Fruit fly (Drosophila melanogaster) whole organism, embryonic: ENCODE results near the gene zfh2.
A peak's percentile ranks its signal among the peaks of the same experiment; 100 is the strongest.

Experiments used
- Asciz ChIP-seq: fragments of 200-800 bp; sonication (Bioruptor generic); optimal IDR thresholded peaks from 2 replicates; lab custom pipeline; 2017; ENCODE audit warnings: missing biosample characterization, mild to moderate bottlenecking, missing genetic modification characterization, missing genetic modification reagents
- B-H2 ChIP-seq: fragments of 200-800 bp; sonication (Bioruptor generic); optimal IDR thresholded peaks from 2 replicates; lab custom pipeline; 2018; ENCODE audit warnings: missing biosample characterization, mild to moderate bottlenecking, missing genetic modification characterization
- CG1024 ChIP-seq: fragments of 200-800 bp; sonication (Bioruptor generic); IDR thresholded peaks from 2 replicates; pipeline ENCODE4 v1.3.6; 2022; ENCODE audit warnings: missing biosample characterization, missing genetic modification characterization
- CG10959 ChIP-seq: fragments of 200-800 bp; sonication (Bioruptor generic); IDR thresholded peaks from 2 replicates; pipeline ENCODE4 v1.3.6; 2022; ENCODE audit warnings: missing biosample characterization, missing genetic modification characterization
- CG12769 ChIP-seq: fragments of 200-800 bp; sonication (Bioruptor generic); optimal IDR thresholded peaks from 2 replicates; lab custom pipeline; 2019; ENCODE audit warnings: missing biosample characterization, mild to moderate bottlenecking, missing genetic modification characterization, moderate library complexity
- CG14860 ChIP-seq: fragments of 200-800 bp; sonication (Bioruptor generic); IDR thresholded peaks from 3 replicates; pipeline ENCODE4 v1.3.6; 2022; ENCODE audit warnings: missing biosample characterization, missing genetic modification characterization; ENCODE audit not compliant: partially characterized antibody
- CG15011 ChIP-seq: fragments of 200-800 bp; sonication (Bioruptor generic); optimal IDR thresholded peaks from 3 replicates; lab custom pipeline; 2018; ENCODE audit warnings: missing biosample characterization, mild to moderate bottlenecking, missing genetic modification characterization
- CG1602 ChIP-seq: fragments of 200-800 bp; sonication (Bioruptor generic); optimal IDR thresholded peaks from 3 replicates; lab custom pipeline; 2016; ENCODE audit warnings: missing biosample characterization, missing genetic modification characterization
- CG1647 ChIP-seq: fragments of 200-800 bp; sonication (Bioruptor generic); optimal IDR thresholded peaks from 3 replicates; lab custom pipeline; 2016; ENCODE audit warnings: missing biosample characterization, missing genetic modification characterization
- CG2202 ChIP-seq: fragments of 200-800 bp; sonication (Bioruptor generic); optimal IDR thresholded peaks from 2 replicates; lab custom pipeline; 2018; ENCODE audit warnings: missing biosample characterization, mild to moderate bottlenecking, missing genetic modification characterization
- CG30403 ChIP-seq: fragments of 200-800 bp; sonication (Bioruptor generic); optimal IDR thresholded peaks from 3 replicates; lab custom pipeline; 2016; ENCODE audit warnings: missing biosample characterization, missing genetic modification characterization
- CG5245 ChIP-seq: fragments of 200-800 bp; sonication (Bioruptor generic); optimal IDR thresholded peaks from 3 replicates; lab custom pipeline; 2016; ENCODE audit warnings: missing biosample characterization, missing genetic modification characterization
- CG6854 ChIP-seq: fragments of 200-800 bp; sonication (Bioruptor generic); optimal IDR thresholded peaks from 3 replicates; lab custom pipeline; 2017; ENCODE audit warnings: missing biosample characterization, mild to moderate bottlenecking, missing genetic modification characterization
- CG9215 ChIP-seq: fragments of 200-800 bp; sonication (Bioruptor generic); IDR thresholded peaks from 2 replicates; pipeline ENCODE4 v1.3.6; 2022; ENCODE audit warnings: missing biosample characterization, missing genetic modification characterization
- CG9817 ChIP-seq: fragments of 200-800 bp; sonication (Bioruptor generic); optimal IDR thresholded peaks from 2 replicates; lab custom pipeline; 2018; ENCODE audit warnings: missing biosample characterization, mild to moderate bottlenecking, missing genetic modification characterization, moderate library complexity
- Chrac-16 ChIP-seq: fragments of 200-800 bp; sonication (Bioruptor generic); optimal IDR thresholded peaks from 3 replicates; lab custom pipeline; 2016; ENCODE audit warnings: missing biosample characterization, missing genetic modification characterization
- D ChIP-seq, 2 experiments: fragments of 200-800 bp in 1 of 2; fragments of >200 bp in 1 of 2; sonication (Bioruptor generic) in 1 of 2; optimal IDR thresholded peaks; 2 replicates in 1 of 2; 3 replicates in 1 of 2; lab custom pipeline; 2017; ENCODE audit warnings: mild to moderate bottlenecking in 1 of 2, missing biosample characterization in 1 of 2, missing genetic modification characterization in 1 of 2, missing genetic modification reagents in 1 of 2
- Dfd ChIP-seq, 2 experiments: fragments of >200 bp; optimal IDR thresholded peaks; 2 replicates each; lab custom pipeline; 2017; ENCODE audit warnings: missing biosample characterization in 2 of 2, missing genetic modification characterization in 2 of 2
- Dll ChIP-seq: fragments of 200-800 bp; sonication (Bioruptor generic); IDR thresholded peaks from 4 replicates; pipeline ENCODE4 v1.3.6; 2022; ENCODE audit warnings: missing biosample characterization, missing genetic modification characterization; ENCODE audit not compliant: partially characterized antibody
- Dref ChIP-seq: fragments of 200-800 bp; sonication (Bioruptor generic); IDR thresholded peaks from 2 replicates; pipeline ENCODE4 v1.3.6; 2022; ENCODE audit warnings: missing biosample characterization, missing genetic modification characterization
- E2f1 ChIP-seq: fragments of 200-800 bp; sonication (Bioruptor generic); IDR thresholded peaks from 2 replicates; pipeline ENCODE4 v1.3.6; 2022; ENCODE audit warnings: missing biosample characterization, missing genetic modification characterization
- Eip74EF ChIP-seq, 2 experiments: fragments of 200-800 bp in 1 of 2; fragments of >200 bp in 1 of 2; sonication (Bioruptor generic) in 1 of 2; optimal IDR thresholded peaks; 2 replicates each; lab custom pipeline; 2017 to 2019; ENCODE audit warnings: missing biosample characterization in 2 of 2, missing genetic modification characterization in 2 of 2, mild to moderate bottlenecking in 1 of 2, moderate library complexity in 1 of 2
- Hr39 ChIP-seq: fragments of >200 bp; optimal IDR thresholded peaks from 2 replicates; lab custom pipeline; 2017
- Sry-β ChIP-seq: fragments of 200-800 bp; sonication (Bioruptor generic); optimal IDR thresholded peaks from 2 replicates; lab custom pipeline; 2018; ENCODE audit warnings: missing biosample characterization, mild to moderate bottlenecking, missing genetic modification characterization, moderate library complexity
- ara ChIP-seq: fragments of 200-800 bp; sonication (Bioruptor generic); IDR thresholded peaks from 2 replicates; pipeline ENCODE4 v1.3.6; 2022; ENCODE audit warnings: missing biosample characterization, missing genetic modification characterization
- az2 ChIP-seq: fragments of 200-800 bp; sonication (Bioruptor generic); optimal IDR thresholded peaks from 3 replicates; lab custom pipeline; 2016; ENCODE audit warnings: missing biosample characterization, missing genetic modification characterization
- chinmo ChIP-seq: fragments of 200-800 bp; sonication (Bioruptor generic); IDR thresholded peaks from 4 replicates; pipeline ENCODE4 v1.3.6; 2022; ENCODE audit warnings: missing biosample characterization, missing genetic modification characterization; ENCODE audit not compliant: partially characterized antibody
- chm ChIP-seq: fragments of 200-800 bp; sonication (Bioruptor generic); IDR thresholded peaks from 2 replicates; pipeline ENCODE4 v1.3.6; 2022; ENCODE audit warnings: missing biosample characterization, missing genetic modification characterization
- da ChIP-seq: fragments of 200-800 bp; sonication (Bioruptor generic); optimal IDR thresholded peaks from 2 replicates; lab custom pipeline; 2016; ENCODE audit warnings: missing biosample characterization, missing genetic modification characterization
- dati ChIP-seq: fragments of 200-800 bp; sonication (Bioruptor generic); IDR thresholded peaks from 2 replicates; pipeline ENCODE4 v1.3.6; 2022; ENCODE audit warnings: missing biosample characterization, missing genetic modification characterization
- en ChIP-seq: fragments of 200-800 bp; sonication (Bioruptor generic); optimal IDR thresholded peaks from 2 replicates; lab custom pipeline; 2016; ENCODE audit warnings: missing biosample characterization, missing genetic modification characterization
- esg ChIP-seq: fragments of 200-800 bp; sonication (Bioruptor generic); conservative IDR thresholded peaks from 2 replicates; pipeline ENCODE4 v1.3.6; 2022; ENCODE audit warnings: missing biosample characterization, missing genetic modification characterization
- ewg ChIP-seq: fragments of 200-800 bp; sonication (Bioruptor generic); optimal IDR thresholded peaks from 3 replicates; lab custom pipeline; 2017; ENCODE audit warnings: mild to moderate bottlenecking, missing biosample characterization, missing genetic modification reagents, missing genetic modification characterization
- exex ChIP-seq: fragments of 200-800 bp; sonication (Bioruptor generic); optimal IDR thresholded peaks from 4 replicates; lab custom pipeline; 2018; ENCODE audit warnings: missing biosample characterization, mild to moderate bottlenecking, missing genetic modification characterization, moderate library complexity
- eyg ChIP-seq: fragments of 200-800 bp; sonication (Bioruptor generic); optimal IDR thresholded peaks from 3 replicates; lab custom pipeline; 2016; ENCODE audit warnings: missing biosample characterization, missing genetic modification characterization
- fru ChIP-seq: fragments of >200 bp; optimal IDR thresholded peaks from 2 replicates; lab custom pipeline; 2017
- gfzf ChIP-seq: fragments of 200-800 bp; sonication (Bioruptor generic); optimal IDR thresholded peaks from 2 replicates; lab custom pipeline; 2016; ENCODE audit warnings: missing biosample characterization, mild to moderate bottlenecking, missing genetic modification characterization, moderate library complexity
- hkb ChIP-seq, 2 experiments: fragments of 200-800 bp in 1 of 2; fragments of >200 bp in 1 of 2; sonication (Bioruptor generic) in 1 of 2; IDR thresholded peaks in 1 of 2; optimal IDR thresholded peaks in 1 of 2; 2 replicates each; pipeline versions ENCODE4 v1.3.6 to Lab custom; 2017 to 2022; ENCODE audit warnings: missing biosample characterization in 1 of 2, missing genetic modification characterization in 1 of 2
- inv ChIP-seq: fragments of 200-800 bp; sonication (Bioruptor generic); IDR thresholded peaks from 2 replicates; pipeline ENCODE4 v1.3.6; 2022; ENCODE audit warnings: missing biosample characterization, missing genetic modification characterization; ENCODE audit not compliant: partially characterized antibody
- kah ChIP-seq: fragments of 200-800 bp; sonication (Bioruptor generic); optimal IDR thresholded peaks from 2 replicates; lab custom pipeline; 2018; ENCODE audit warnings: missing biosample characterization, mild to moderate bottlenecking, missing genetic modification characterization
- lov ChIP-seq, 2 experiments: fragments of 200-800 bp in 1 of 2; fragments of >200 bp in 1 of 2; sonication (Bioruptor generic) in 1 of 2; IDR thresholded peaks in 1 of 2; optimal IDR thresholded peaks in 1 of 2; 2 replicates in 1 of 2; 3 replicates in 1 of 2; pipeline versions ENCODE4 v1.3.6 to Lab custom; 2017 to 2022; ENCODE audit warnings: missing biosample characterization in 1 of 2, missing genetic modification characterization in 1 of 2
- org-1 ChIP-seq: fragments of 200-800 bp; sonication (Bioruptor generic); optimal IDR thresholded peaks from 2 replicates; lab custom pipeline; 2017; ENCODE audit warnings: missing biosample characterization, missing genetic modification characterization
- p53 ChIP-seq: fragments of 200-800 bp; sonication (Bioruptor generic); optimal IDR thresholded peaks from 2 replicates; lab custom pipeline; 2016; ENCODE audit warnings: missing biosample characterization, missing genetic modification characterization
- pnt ChIP-seq: fragments of 200-800 bp; sonication (Bioruptor generic); optimal IDR thresholded peaks from 3 replicates; lab custom pipeline; 2016; ENCODE audit warnings: missing biosample characterization, missing genetic modification characterization
- rib ChIP-seq: fragments of 200-800 bp; sonication (Bioruptor generic); IDR thresholded peaks from 2 replicates; pipeline ENCODE4 v1.3.6; 2022; ENCODE audit warnings: missing biosample characterization, missing genetic modification characterization
- row ChIP-seq: fragments of 200-800 bp; sonication (Bioruptor generic); IDR thresholded peaks from 3 replicates; pipeline ENCODE4 v1.3.6; 2022; ENCODE audit warnings: missing biosample characterization, missing genetic modification characterization
- sisA ChIP-seq: fragments of 200-800 bp; sonication (Bioruptor generic); IDR thresholded peaks from 2 replicates; pipeline ENCODE4 v1.3.6; 2022; ENCODE audit warnings: missing biosample characterization, missing genetic modification characterization
- sna ChIP-seq: fragments of 200-800 bp; sonication (Bioruptor generic); IDR thresholded peaks from 2 replicates; pipeline ENCODE4 v1.3.6; 2022; ENCODE audit warnings: missing biosample characterization, missing genetic modification characterization; ENCODE audit not compliant: partially characterized antibody
- toy ChIP-seq: fragments of 200-800 bp; sonication (Bioruptor generic); IDR thresholded peaks from 2 replicates; pipeline ENCODE4 v1.3.6; 2022; ENCODE audit warnings: missing biosample characterization, missing genetic modification characterization
- tx ChIP-seq: fragments of 200-800 bp; sonication (Bioruptor generic); optimal IDR thresholded peaks from 2 replicates; lab custom pipeline; 2016; ENCODE audit warnings: missing biosample characterization, missing genetic modification characterization
- wor ChIP-seq: fragments of 200-800 bp; sonication (Bioruptor generic); IDR thresholded peaks from 2 replicates; pipeline ENCODE4 v1.3.6; 2022; ENCODE audit warnings: missing biosample characterization, missing genetic modification characterization

Gene zfh2

DNA sequence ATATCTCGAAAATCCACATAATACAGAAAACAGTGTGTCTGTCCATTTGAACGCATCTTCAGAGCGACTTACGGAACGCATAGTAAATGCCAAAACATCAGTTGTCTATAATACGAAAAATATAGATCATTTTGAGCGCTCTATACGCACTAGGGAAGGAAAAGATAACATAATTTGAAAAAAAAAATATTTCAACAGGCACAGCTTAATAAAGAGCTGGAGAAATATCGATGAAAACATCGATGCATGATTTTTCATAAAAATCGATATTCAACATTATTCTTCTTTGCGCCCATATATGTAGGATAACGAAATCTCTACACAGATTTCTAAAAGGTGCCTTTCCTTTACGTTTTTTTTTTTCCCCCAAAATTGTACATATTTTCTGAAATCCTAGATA is 19.9 kb upstream of the zfh2 start (continued):
- no peak for TF ChIP-seq wor (GFP tag; lab: Robert Waterston, UW)
- TF ChIP-seq gfzf (GFP tag; lab: Kevin White, UChicago): peak; percentile 33
- TF ChIP-seq CG5245 (GFP tag; lab: Kevin White, UChicago): no peak
- no peak for TF ChIP-seq Asciz
- no peak for TF ChIP-seq CG10959
- no peak for TF ChIP-seq Eip74EF (GFP tag; optimal IDR thresholded peaks at IDR 0.05; lab: Kevin White, UChicago)
- no peak for TF ChIP-seq sisA
- no peak for TF ChIP-seq lov (optimal IDR thresholded peaks at IDR 0.05; lab: Kevin White, UChicago)
- TF ChIP-seq lov (GFP tag; IDR thresholded peaks at IDR 0.05; lab: Robert Waterston, UW): no peak
- TF ChIP-seq chinmo (GFP tag; lab: Robert Waterston, UW): no peak
- TF ChIP-seq chm (GFP tag; lab: Robert Waterston, UW): no peak
- TF ChIP-seq Hr39 (lab: Kevin White, UChicago): no peak
- TF ChIP-seq CG1024: no peak; the same call in 1 of the 2 replicates
- TF ChIP-seq CG30403 (GFP tag; lab: Kevin White, UChicago): no peak
- no peak for TF ChIP-seq CG15011 (GFP tag; lab: Kevin White, UChicago)
- no peak for TF ChIP-seq exex
- no peak for TF ChIP-seq Chrac-16 (GFP tag; lab: Kevin White, UChicago)
- TF ChIP-seq p53 (GFP tag; lab: Kevin White, UChicago): no peak
- no peak for TF ChIP-seq da (GFP tag; lab: Kevin White, UChicago)
- TF ChIP-seq esg (GFP tag; lab: Robert Waterston, UW): no peak
- peak; percentile 60; the same call in 2 of the 3 replicates for TF ChIP-seq CG14860
- no peak for TF ChIP-seq kah (GFP tag; lab: Kevin White, UChicago)
- TF ChIP-seq rib (GFP tag; lab: Robert Waterston, UW): no peak
- TF ChIP-seq tx (GFP tag; lab: Kevin White, UChicago): no peak
- no peak for TF ChIP-seq D (optimal IDR thresholded peaks at IDR 0.05; lab: Kevin White, UChicago)
- no peak for TF ChIP-seq D (GFP tag; optimal IDR thresholded peaks at IDR 0.05; lab: Kevin White, UChicago)
- no peak for TF ChIP-seq Sry-β (GFP tag; lab: Kevin White, UChicago)
- no peak for TF ChIP-seq Dfd (GFP tag; optimal IDR thresholded peaks at IDR 0.05; lab: Kevin White, UChicago)
- no peak for TF ChIP-seq ewg (GFP tag; lab: Kevin White, UChicago)
- TF ChIP-seq CG12769 (tag; lab: Kevin White, UChicago): no peak
- no peak for TF ChIP-seq en
- TF ChIP-seq toy: no peak
- TF ChIP-seq row (GFP tag; lab: Robert Waterston, UW): peak; percentile 54
- TF ChIP-seq pnt: no peak
- 0 out of 2 replicates have a peak, but pooled peaks have one; percentile 34 for TF ChIP-seq sna (GFP tag; lab: Robert Waterston, UW)
- no peak for TF ChIP-seq E2f1 (GFP tag; lab: Robert Waterston, UW)
- TF ChIP-seq Dref (GFP tag; lab: Robert Waterston, UW): peak; percentile 77
- TF ChIP-seq B-H2 (GFP tag; lab: Kevin White, UChicago): no peak
- no peak for TF ChIP-seq eyg (GFP tag; lab: Kevin White, UChicago)
- TF ChIP-seq CG2202: no peak
- no peak for TF ChIP-seq CG6854 (GFP tag; lab: Kevin White, UChicago)
- no peak for TF ChIP-seq org-1
- TF ChIP-seq ara: no peak
- no peak for TF ChIP-seq CG1647 (GFP tag; lab: Kevin White, UChicago)
- no peak for TF ChIP-seq fru (lab: Kevin White, UChicago)
- peak; percentile 47 for TF ChIP-seq inv (GFP tag; lab: Robert Waterston, UW)
- TF ChIP-seq dati: no peak
- no peak for TF ChIP-seq CG9817 (tag; lab: Kevin White, UChicago)
- no peak for TF ChIP-seq CG1602 (GFP tag; lab: Kevin White, UChicago)
- TF ChIP-seq az2 (GFP tag; lab: Kevin White, UChicago): no peak
- no peak for TF ChIP-seq hkb (optimal IDR thresholded peaks at IDR 0.05; lab: Kevin White, UChicago)
- TF ChIP-seq hkb (GFP tag; IDR thresholded peaks at IDR 0.05; lab: Robert Waterston, UW): no peak
- TF ChIP-seq Dll (GFP tag; lab: Robert Waterston, UW): peak; percentile 71
- no peak for TF ChIP-seq CG9215
